Fruit fly (Drosophila melanogaster) whole organism, embryonic: ENCODE data around the gene CG14342.

Experiments
- C15 ChIP-seq: fragments of 200-800 bp; sonication (Bioruptor generic); IDR thresholded peaks from 3 replicates; pipeline ENCODE4 v1.3.6; 2022; ENCODE audit warnings: missing biosample characterization, missing genetic modification characterization
- CG10274 ChIP-seq: fragments of 200-800 bp; sonication (Bioruptor generic); optimal IDR thresholded peaks from 3 replicates; lab custom pipeline; 2017; ENCODE audit warnings: missing biosample characterization, mild to moderate bottlenecking, missing genetic modification characterization
- CG10366 ChIP-seq: fragments of 200-800 bp; sonication (Bioruptor generic); IDR thresholded peaks from 2 replicates; pipeline ENCODE4 v1.3.6; 2022; ENCODE audit warnings: missing biosample characterization, missing genetic modification characterization
- CG10431 ChIP-seq: fragments of 200-800 bp; sonication (Bioruptor generic); optimal IDR thresholded peaks from 3 replicates; lab custom pipeline; 2018; ENCODE audit warnings: missing biosample characterization, mild to moderate bottlenecking, missing genetic modification characterization
- CG10654 ChIP-seq: fragments of 200-800 bp; sonication (Bioruptor generic); optimal IDR thresholded peaks from 2 replicates; lab custom pipeline; 2016; ENCODE audit warnings: missing biosample characterization, missing genetic modification characterization
- CG11560 ChIP-seq: fragments of 200-800 bp; sonication (Bioruptor generic); IDR thresholded peaks from 3 replicates; pipeline ENCODE4 v1.3.6; 2022; ENCODE audit warnings: missing biosample characterization, missing genetic modification characterization
- CG12104 ChIP-seq: fragments of 200-800 bp; sonication (Bioruptor generic); optimal IDR thresholded peaks from 3 replicates; lab custom pipeline; 2016; ENCODE audit warnings: missing biosample characterization, missing genetic modification characterization
- CG12155 ChIP-seq: fragments of 200-800 bp; sonication (Bioruptor generic); optimal IDR thresholded peaks from 3 replicates; lab custom pipeline; 2016; ENCODE audit warnings: missing biosample characterization, missing genetic modification characterization
- CG13424 ChIP-seq: fragments of 200-800 bp; sonication (Bioruptor generic); optimal IDR thresholded peaks from 2 replicates; lab custom pipeline; 2019; ENCODE audit warnings: missing biosample characterization, mild to moderate bottlenecking, missing genetic modification characterization, moderate library complexity
- CG1647 ChIP-seq: fragments of 200-800 bp; sonication (Bioruptor generic); optimal IDR thresholded peaks from 3 replicates; lab custom pipeline; 2016; ENCODE audit warnings: missing biosample characterization, missing genetic modification characterization
- CG18764 ChIP-seq: fragments of 200-800 bp; sonication (Bioruptor generic); optimal IDR thresholded peaks from 3 replicates; lab custom pipeline; 2016; ENCODE audit warnings: missing biosample characterization, missing genetic modification characterization
- CG2712 ChIP-seq: fragments of 200-800 bp; optimal IDR thresholded peaks from 3 replicates; lab custom pipeline; 2019; ENCODE audit warnings: missing biosample characterization, mild to moderate bottlenecking, missing genetic modification characterization, moderate library complexity
- CG30020 ChIP-seq: fragments of 200-800 bp; optimal IDR thresholded peaks from 2 replicates; lab custom pipeline; 2019; ENCODE audit warnings: missing biosample characterization, mild to moderate bottlenecking, missing genetic modification characterization, moderate library complexity
- CG3065 ChIP-seq: fragments of 200-800 bp; sonication (Bioruptor generic); optimal IDR thresholded peaks from 2 replicates; lab custom pipeline; 2016; ENCODE audit warnings: missing biosample characterization, missing genetic modification characterization
- CG31388 ChIP-seq: fragments of 200-800 bp; sonication (Bioruptor generic); optimal IDR thresholded peaks from 2 replicates; lab custom pipeline; 2016; ENCODE audit warnings: missing biosample characterization, missing genetic modification characterization
- CG31441 ChIP-seq: fragments of 200-800 bp; sonication (Bioruptor generic); IDR thresholded peaks from 2 replicates; pipeline ENCODE4 v1.3.6; 2022; ENCODE audit warnings: missing biosample characterization, missing genetic modification characterization
- CG32767 ChIP-seq: fragments of 200-800 bp; sonication (Bioruptor generic); IDR thresholded peaks from 2 replicates; pipeline ENCODE4 v1.3.6; 2022; ENCODE audit warnings: missing biosample characterization, missing genetic modification characterization
- CG32772 ChIP-seq: fragments of 200-800 bp; sonication (Bioruptor generic); IDR thresholded peaks from 2 replicates; pipeline ENCODE4 v1.3.6; 2022; ENCODE audit warnings: missing biosample characterization, missing genetic modification characterization
- CG3281 ChIP-seq: fragments of 200-800 bp; sonication (Bioruptor generic); optimal IDR thresholded peaks from 3 replicates; lab custom pipeline; 2017; ENCODE audit warnings: missing biosample characterization, mild to moderate bottlenecking, missing genetic modification characterization
- CG33213 ChIP-seq: fragments of 200-800 bp; sonication (Bioruptor generic); optimal IDR thresholded peaks from 3 replicates; lab custom pipeline; 2016; ENCODE audit warnings: missing biosample characterization, missing genetic modification characterization
- CG6854 ChIP-seq: fragments of 200-800 bp; sonication (Bioruptor generic); optimal IDR thresholded peaks from 3 replicates; lab custom pipeline; 2017; ENCODE audit warnings: missing biosample characterization, mild to moderate bottlenecking, missing genetic modification characterization
- CG7786 ChIP-seq: fragments of 200-800 bp; sonication (Bioruptor generic); optimal IDR thresholded peaks from 2 replicates; lab custom pipeline; 2016; ENCODE audit warnings: missing biosample characterization, missing genetic modification characterization
- CG8388 ChIP-seq: fragments of 200-800 bp; sonication (Bioruptor generic); optimal IDR thresholded peaks from 2 replicates; lab custom pipeline; 2019; ENCODE audit warnings: missing biosample characterization, mild to moderate bottlenecking, missing genetic modification characterization, moderate library complexity
- CG9215 ChIP-seq: fragments of 200-800 bp; sonication (Bioruptor generic); IDR thresholded peaks from 2 replicates; pipeline ENCODE4 v1.3.6; 2022; ENCODE audit warnings: missing biosample characterization, missing genetic modification characterization
- Dll ChIP-seq: fragments of 200-800 bp; sonication (Bioruptor generic); IDR thresholded peaks from 4 replicates; pipeline ENCODE4 v1.3.6; 2022; ENCODE audit warnings: missing biosample characterization, missing genetic modification characterization; ENCODE audit not compliant: partially characterized antibody
- ERR ChIP-seq: fragments of 200-800 bp; sonication (Bioruptor generic); optimal IDR thresholded peaks from 2 replicates; lab custom pipeline; 2016; ENCODE audit warnings: missing biosample characterization, missing genetic modification characterization
- Gug ChIP-seq: fragments of 200-800 bp; sonication (Bioruptor generic); IDR thresholded peaks from 4 replicates; pipeline ENCODE4 v1.3.6; 2022; ENCODE audit warnings: missing biosample characterization, missing genetic modification characterization
- HLH54F ChIP-seq: fragments of 200-800 bp; sonication (Bioruptor generic); optimal IDR thresholded peaks from 3 replicates; lab custom pipeline; 2016; ENCODE audit warnings: missing biosample characterization, missing genetic modification characterization
- Hey ChIP-seq: fragments of 200-800 bp; sonication (Bioruptor generic); optimal IDR thresholded peaks from 3 replicates; lab custom pipeline; 2018; ENCODE audit warnings: missing biosample characterization, mild to moderate bottlenecking, missing genetic modification characterization
- Hmx ChIP-seq: fragments of 200-800 bp; sonication (Bioruptor generic); optimal IDR thresholded peaks from 2 replicates; lab custom pipeline; 2016; ENCODE audit warnings: missing biosample characterization, missing genetic modification characterization
- Mes4 ChIP-seq: fragments of 200-800 bp; sonication (Bioruptor generic); optimal IDR thresholded peaks from 2 replicates; lab custom pipeline; 2016; ENCODE audit warnings: missing biosample characterization, missing genetic modification characterization
- Neu2 ChIP-seq: fragments of 200-800 bp; sonication (Bioruptor generic); optimal IDR thresholded peaks from 3 replicates; lab custom pipeline; 2016; ENCODE audit warnings: missing biosample characterization, missing genetic modification characterization, borderline replicate concordance
- Nf-YC ChIP-seq: fragments of 200-800 bp; optimal IDR thresholded peaks from 3 replicates; lab custom pipeline; 2019; ENCODE audit warnings: missing biosample characterization, mild to moderate bottlenecking, missing genetic modification characterization, moderate library complexity
- Oaz ChIP-seq: fragments of 200-800 bp; sonication (Bioruptor generic); IDR thresholded peaks from 2 replicates; pipeline ENCODE4 v1.3.6; 2022; ENCODE audit warnings: missing biosample characterization, missing genetic modification characterization
- Sox100B ChIP-seq: fragments of 200-800 bp; sonication (Bioruptor generic); optimal IDR thresholded peaks from 3 replicates; lab custom pipeline; 2018; ENCODE audit warnings: missing biosample characterization, mild to moderate bottlenecking, missing genetic modification characterization
- Xrp1 ChIP-seq: fragments of 200-800 bp; sonication (Bioruptor generic); IDR thresholded peaks from 2 replicates; pipeline ENCODE4 v1.3.6; 2022; ENCODE audit warnings: missing biosample characterization, missing genetic modification characterization
- ab ChIP-seq: fragments of 200-800 bp; sonication (Bioruptor generic); optimal IDR thresholded peaks from 2 replicates; lab custom pipeline; 2016; ENCODE audit warnings: missing biosample characterization, missing genetic modification characterization
- ash1 ChIP-seq: fragments of 200-800 bp; sonication (Bioruptor generic); optimal IDR thresholded peaks from 2 replicates; lab custom pipeline; 2018; ENCODE audit warnings: missing biosample characterization, mild to moderate bottlenecking, missing genetic modification characterization
- ato ChIP-seq: fragments of 200-800 bp; sonication (Bioruptor generic); IDR thresholded peaks from 2 replicates; pipeline ENCODE4 v1.3.6; 2022; ENCODE audit warnings: missing biosample characterization, missing genetic modification characterization; ENCODE audit not compliant: partially characterized antibody
- btn ChIP-seq: fragments of 200-800 bp; sonication (Bioruptor generic); optimal IDR thresholded peaks from 2 replicates; lab custom pipeline; 2016; ENCODE audit warnings: missing biosample characterization, missing genetic modification characterization
- chn ChIP-seq: fragments of 200-800 bp; sonication (Bioruptor generic); optimal IDR thresholded peaks from 2 replicates; lab custom pipeline; 2016; ENCODE audit warnings: missing biosample characterization, missing genetic modification characterization
- fru ChIP-seq: fragments of >200 bp; optimal IDR thresholded peaks from 2 replicates; lab custom pipeline; 2017
- fu2 ChIP-seq: fragments of 200-800 bp; sonication (Bioruptor generic); optimal IDR thresholded peaks from 2 replicates; lab custom pipeline; 2016; ENCODE audit warnings: missing biosample characterization, missing genetic modification characterization
- gfzf ChIP-seq: fragments of 200-800 bp; sonication (Bioruptor generic); optimal IDR thresholded peaks from 2 replicates; lab custom pipeline; 2016; ENCODE audit warnings: missing biosample characterization, mild to moderate bottlenecking, missing genetic modification characterization, moderate library complexity
- lmd ChIP-seq: fragments of 200-800 bp; sonication (Bioruptor generic); IDR thresholded peaks from 2 replicates; pipeline ENCODE4 v1.3.6; 2022; ENCODE audit warnings: missing biosample characterization, missing genetic modification characterization
- otp ChIP-seq: fragments of 200-800 bp; sonication (Bioruptor generic); IDR thresholded peaks from 3 replicates; pipeline ENCODE4, ENCODE4 v1.3.6; 2022; ENCODE audit warnings: missing biosample characterization, missing genetic modification characterization
- pho ChIP-seq: fragments of 200-800 bp; sonication (Bioruptor generic); optimal IDR thresholded peaks from 2 replicates; lab custom pipeline; 2016; ENCODE audit warnings: missing biosample characterization, missing genetic modification characterization
- scrt ChIP-seq: fragments of 200-800 bp; sonication (Bioruptor generic); optimal IDR thresholded peaks from 2 replicates; lab custom pipeline; 2018; ENCODE audit warnings: missing biosample characterization, mild to moderate bottlenecking, missing genetic modification characterization, moderate library complexity
- slp2 ChIP-seq: fragments of 200-800 bp; sonication (Bioruptor generic); optimal IDR thresholded peaks from 2 replicates; lab custom pipeline; 2016; ENCODE audit warnings: missing biosample characterization, missing genetic modification characterization
- tin ChIP-seq: fragments of 200-800 bp; sonication (Bioruptor generic); optimal IDR thresholded peaks from 3 replicates; lab custom pipeline; 2016; ENCODE audit warnings: missing biosample characterization, missing genetic modification characterization
- tio ChIP-seq: fragments of 200-800 bp; sonication (Bioruptor generic); optimal IDR thresholded peaks from 2 replicates; lab custom pipeline; 2017; ENCODE audit warnings: missing biosample characterization, missing genetic modification characterization, inconsistent platforms
- wdn ChIP-seq: fragments of 200-800 bp; sonication (Bioruptor generic); IDR thresholded peaks from 2 replicates; pipeline ENCODE4 v1.3.6; 2022; ENCODE audit warnings: missing biosample characterization, missing genetic modification characterization
- zf30C ChIP-seq: fragments of 200-800 bp; sonication (Bioruptor generic); optimal IDR thresholded peaks from 3 replicates; lab custom pipeline; 2018; ENCODE audit warnings: missing biosample characterization, mild to moderate bottlenecking, missing genetic modification characterization

The CG14342 gene

dm6 chr2L:1172704-1173107 lies 31.3 kb upstream of the CG14342 start, which contains the start of the genes Charon and CG4887 (continued):
- peak; percentile 49; the same call in 1 of the 2 replicates for TF ChIP-seq CG32767 (GFP tag; lab: Robert Waterston, UW)
- TF ChIP-seq C15 (GFP tag; lab: Robert Waterston, UW), result peak; percentile 58; the same call in 1 of the 3 replicates
- peak; percentile 85 for TF ChIP-seq CG10654 (GFP tag; lab: Kevin White, UChicago)
- peak; percentile 27 for TF ChIP-seq gfzf (GFP tag; lab: Kevin White, UChicago)
- no peak for TF ChIP-seq scrt (GFP tag; lab: Kevin White, UChicago)
- TF ChIP-seq CG13424, result peak; percentile 90
- peak; percentile 74; the same call in 2 of the 3 replicates for TF ChIP-seq CG11560
- peak; percentile 83 for TF ChIP-seq CG2712 (tag; lab: Kevin White, UChicago)
- TF ChIP-seq CG3281 (GFP tag; lab: Kevin White, UChicago), result peak; percentile 80
- peak; percentile 85 for TF ChIP-seq Dll (GFP tag; lab: Robert Waterston, UW)
- TF ChIP-seq CG10274 (GFP tag; lab: Kevin White, UChicago), result peak; percentile 3
- TF ChIP-seq pho (GFP tag; lab: Kevin White, UChicago), result peak; percentile 89
- TF ChIP-seq chn (GFP tag; lab: Kevin White, UChicago), result peak; percentile 85
- TF ChIP-seq Hey, result no peak
- peak; percentile 68 for TF ChIP-seq CG12104 (GFP tag; lab: Kevin White, UChicago)
- peak; percentile 86 for TF ChIP-seq Xrp1 (GFP tag; lab: Robert Waterston, UW)
- peak; percentile 90 for TF ChIP-seq HLH54F
- TF ChIP-seq Hmx (GFP tag; lab: Kevin White, UChicago), result peak; percentile 53
- peak; percentile 82 for TF ChIP-seq CG10366 (GFP tag; lab: Robert Waterston, UW)
- TF ChIP-seq CG31388 (GFP tag; lab: Kevin White, UChicago), result peak; percentile 57
- TF ChIP-seq otp, result no peak
- TF ChIP-seq Nf-YC (tag; lab: Kevin White, UChicago), result no peak
- no peak for TF ChIP-seq btn
- peak; percentile 83 for TF ChIP-seq Gug (GFP tag; lab: Robert Waterston, UW)
- peak; percentile 67 for TF ChIP-seq Mes4 (GFP tag; lab: Kevin White, UChicago)
- peak; percentile 75 for TF ChIP-seq slp2
- peak; percentile 55 for TF ChIP-seq wdn (GFP tag; lab: Robert Waterston, UW)
- TF ChIP-seq CG6854, result peak; percentile 5
- peak; percentile 49 for TF ChIP-seq Neu2
- TF ChIP-seq Sox100B (GFP tag; lab: Kevin White, UChicago), result no peak
- TF ChIP-seq zf30C, result no peak
- TF ChIP-seq ash1, result no peak
- peak; percentile 86 for TF ChIP-seq CG12155 (GFP tag; lab: Kevin White, UChicago)
- TF ChIP-seq CG33213, result peak; percentile 78
- no peak for TF ChIP-seq tio (GFP tag; lab: Kevin White, UChicago)
- TF ChIP-seq CG3065 (GFP tag; lab: Kevin White, UChicago), result no peak
- TF ChIP-seq CG9215, result peak; percentile 88
- TF ChIP-seq CG7786 (GFP tag; lab: Kevin White, UChicago), result peak; percentile 88
- no peak for TF ChIP-seq CG30020 (tag; lab: Kevin White, UChicago)
- TF ChIP-seq Oaz, result peak; percentile 57; the same call in 1 of the 2 replicates
- peak; percentile 87 for TF ChIP-seq fu2 (GFP tag; lab: Kevin White, UChicago)
- peak; percentile 76 for TF ChIP-seq CG1647
- TF ChIP-seq CG31441, result no peak
- peak; percentile 67 for TF ChIP-seq ERR
- no peak for TF ChIP-seq CG18764
- TF ChIP-seq CG8388 (GFP tag; lab: Kevin White, UChicago), result peak; percentile 71
- TF ChIP-seq ab (GFP tag; lab: Kevin White, UChicago), result peak; percentile 58
- TF ChIP-seq lmd (GFP tag; lab: Robert Waterston, UW), result peak; percentile 84
- no peak for TF ChIP-seq CG10431 (GFP tag; lab: Kevin White, UChicago)
- peak; percentile 87 for TF ChIP-seq tin (GFP tag; lab: Kevin White, UChicago)
- peak; percentile 25; the same call in 1 of the 2 replicates for TF ChIP-seq ato (GFP tag; lab: Robert Waterston, UW)
- no peak for TF ChIP-seq fru
- TF ChIP-seq CG32772 (GFP tag; lab: Robert Waterston, UW), result peak; percentile 89
